Fruit fly (Drosophila melanogaster) whole organism, embryonic: ENCODE measurements around the gene CG43249.

Experiments used
- B-H1 ChIP-seq: fragments of 200-800 bp; sonication (Bioruptor generic); IDR thresholded peaks from 3 replicates; pipeline ENCODE4 v1.3.6; 2022; ENCODE audit warnings: missing biosample characterization, missing genetic modification characterization
- Bgb ChIP-seq: fragments of 200-800 bp; sonication (Bioruptor generic); IDR thresholded peaks from 2 replicates; pipeline ENCODE4 v1.3.6; 2022; ENCODE audit warnings: missing biosample characterization, missing genetic modification characterization; ENCODE audit not compliant: partially characterized antibody
- Blimp-1 ChIP-seq: fragments of 200-800 bp; sonication (Bioruptor generic); optimal IDR thresholded peaks from 3 replicates; lab custom pipeline; 2018; ENCODE audit warnings: missing biosample characterization, missing genetic modification characterization, mild to moderate bottlenecking, moderate library complexity, missing genetic modification reagents
- CG10267 ChIP-seq: fragments of 200-800 bp; sonication (Bioruptor generic); optimal IDR thresholded peaks from 2 replicates; lab custom pipeline; 2018; ENCODE audit warnings: missing biosample characterization, mild to moderate bottlenecking, missing genetic modification characterization, moderate library complexity
- CG11085 ChIP-seq: fragments of 200-800 bp; sonication (Bioruptor generic); IDR thresholded peaks from 2 replicates; pipeline ENCODE4 v1.3.6; 2022; ENCODE audit warnings: missing biosample characterization, missing genetic modification characterization
- CG1233 ChIP-seq: fragments of 200-800 bp; sonication (Bioruptor generic); optimal IDR thresholded peaks from 4 replicates; lab custom pipeline; 2018; ENCODE audit warnings: missing biosample characterization, mild to moderate bottlenecking, missing genetic modification characterization
- CG12659 ChIP-seq: fragments of 200-800 bp; sonication (Bioruptor generic); optimal IDR thresholded peaks from 3 replicates; lab custom pipeline; 2017; ENCODE audit warnings: mild to moderate bottlenecking, missing biosample characterization, missing genetic modification reagents, missing genetic modification characterization
- CG12769 ChIP-seq: fragments of 200-800 bp; sonication (Bioruptor generic); optimal IDR thresholded peaks from 2 replicates; lab custom pipeline; 2019; ENCODE audit warnings: missing biosample characterization, mild to moderate bottlenecking, missing genetic modification characterization, moderate library complexity
- CG14050 ChIP-seq: fragments of 200-800 bp; sonication (Bioruptor generic); IDR thresholded peaks from 3 replicates; pipeline ENCODE4 v1.3.6; 2022; ENCODE audit warnings: missing biosample characterization, missing genetic modification characterization
- CG2889 ChIP-seq: fragments of 200-800 bp; sonication (Bioruptor generic); IDR thresholded peaks from 3 replicates; pipeline ENCODE4 v1.3.6; 2022; ENCODE audit warnings: missing biosample characterization, missing genetic modification characterization
- CG30431 ChIP-seq: fragments of 200-800 bp; sonication (Bioruptor generic); optimal IDR thresholded peaks from 2 replicates; lab custom pipeline; 2017; ENCODE audit warnings: missing biosample characterization, missing genetic modification characterization
- CG31224 ChIP-seq: fragments of 200-800 bp; sonication (Bioruptor generic); IDR thresholded peaks from 2 replicates; pipeline ENCODE4 v1.3.6; 2022; ENCODE audit warnings: missing biosample characterization, missing genetic modification characterization
- CG4707 ChIP-seq: fragments of 200-800 bp; sonication (Bioruptor generic); optimal IDR thresholded peaks from 2 replicates; lab custom pipeline; 2018; ENCODE audit warnings: missing biosample characterization, mild to moderate bottlenecking, missing genetic modification characterization, moderate library complexity
- CG8944 ChIP-seq: fragments of 200-800 bp; sonication (Bioruptor generic); optimal IDR thresholded peaks from 3 replicates; lab custom pipeline; 2016; ENCODE audit warnings: missing biosample characterization, missing genetic modification characterization
- CG9215 ChIP-seq: fragments of 200-800 bp; sonication (Bioruptor generic); IDR thresholded peaks from 2 replicates; pipeline ENCODE4 v1.3.6; 2022; ENCODE audit warnings: missing biosample characterization, missing genetic modification characterization
- Dp ChIP-seq: fragments of 200-800 bp; sonication (Bioruptor generic); optimal IDR thresholded peaks from 2 replicates; lab custom pipeline; 2018; ENCODE audit warnings: missing biosample characterization, mild to moderate bottlenecking, missing genetic modification characterization, moderate library complexity
- Fer1 ChIP-seq: fragments of 200-800 bp; sonication (Bioruptor generic); optimal IDR thresholded peaks from 2 replicates; lab custom pipeline; 2017; ENCODE audit warnings: missing biosample characterization, mild to moderate bottlenecking, missing genetic modification characterization
- Gsc ChIP-seq: fragments of 200-800 bp; sonication (Bioruptor generic); IDR thresholded peaks from 2 replicates; pipeline ENCODE4 v1.3.6; 2022; ENCODE audit warnings: missing biosample characterization, missing genetic modification characterization
- Hmr ChIP-seq: fragments of 200-800 bp; sonication (Bioruptor generic); optimal IDR thresholded peaks from 3 replicates; lab custom pipeline; 2017; ENCODE audit warnings: mild to moderate bottlenecking, missing biosample characterization, missing genetic modification reagents, missing genetic modification characterization
- Hr3 ChIP-seq: fragments of 200-800 bp; sonication (Bioruptor generic); optimal IDR thresholded peaks from 3 replicates; lab custom pipeline; 2016; ENCODE audit warnings: missing biosample characterization, missing genetic modification characterization
- NFAT ChIP-seq: fragments of 200-800 bp; sonication (Bioruptor generic); IDR thresholded peaks from 2 replicates; pipeline ENCODE4 v1.3.6; 2022; ENCODE audit warnings: missing biosample characterization, missing genetic modification characterization
- Pdp1 ChIP-seq, 2 experiments: fragments of 200-800 bp; sonication (Bioruptor generic); optimal IDR thresholded peaks; 3 replicates each; lab custom pipeline; 2016; ENCODE audit warnings: missing biosample characterization in 2 of 2, missing genetic modification characterization in 2 of 2, mild to moderate bottlenecking in 1 of 2, moderate library complexity in 1 of 2
- ash1 ChIP-seq: fragments of 200-800 bp; sonication (Bioruptor generic); optimal IDR thresholded peaks from 2 replicates; lab custom pipeline; 2018; ENCODE audit warnings: missing biosample characterization, mild to moderate bottlenecking, missing genetic modification characterization
- bbx ChIP-seq: fragments of 200-800 bp; sonication (Bioruptor generic); IDR thresholded peaks from 2 replicates; pipeline ENCODE4 v1.3.6; 2022; ENCODE audit warnings: missing biosample characterization, missing genetic modification characterization; ENCODE audit not compliant: partially characterized antibody
- btn ChIP-seq: fragments of 200-800 bp; sonication (Bioruptor generic); optimal IDR thresholded peaks from 2 replicates; lab custom pipeline; 2016; ENCODE audit warnings: missing biosample characterization, missing genetic modification characterization
- chinmo ChIP-seq: fragments of 200-800 bp; sonication (Bioruptor generic); IDR thresholded peaks from 4 replicates; pipeline ENCODE4 v1.3.6; 2022; ENCODE audit warnings: missing biosample characterization, missing genetic modification characterization; ENCODE audit not compliant: partially characterized antibody
- corto ChIP-seq: fragments of 200-800 bp; sonication (Bioruptor generic); optimal IDR thresholded peaks from 2 replicates; lab custom pipeline; 2016; ENCODE audit warnings: missing biosample characterization, mild to moderate bottlenecking, missing genetic modification characterization, moderate library complexity
- croc ChIP-seq: fragments of 200-800 bp; sonication (Bioruptor generic); conservative IDR thresholded peaks from 3 replicates; pipeline ENCODE4 v1.3.6; 2022; ENCODE audit warnings: missing biosample characterization, missing genetic modification characterization
- crp ChIP-seq, 2 experiments: fragments of 200-800 bp; sonication (Bioruptor generic); optimal IDR thresholded peaks; 2 replicates in 1 of 2; 3 replicates in 1 of 2; lab custom pipeline; 2017; ENCODE audit warnings: missing biosample characterization in 2 of 2, missing genetic modification characterization in 2 of 2, mild to moderate bottlenecking in 1 of 2, moderate library complexity in 1 of 2
- dati ChIP-seq: fragments of 200-800 bp; sonication (Bioruptor generic); IDR thresholded peaks from 2 replicates; pipeline ENCODE4 v1.3.6; 2022; ENCODE audit warnings: missing biosample characterization, missing genetic modification characterization
- dmrt11E ChIP-seq: fragments of 200-800 bp; sonication (Bioruptor generic); optimal IDR thresholded peaks from 3 replicates; lab custom pipeline; 2018; ENCODE audit warnings: missing biosample characterization, mild to moderate bottlenecking, missing genetic modification characterization, moderate library complexity
- eyg ChIP-seq: fragments of 200-800 bp; sonication (Bioruptor generic); optimal IDR thresholded peaks from 3 replicates; lab custom pipeline; 2016; ENCODE audit warnings: missing biosample characterization, missing genetic modification characterization
- ftz-f1 ChIP-seq: fragments of 200-800 bp; sonication (Bioruptor generic); optimal IDR thresholded peaks from 2 replicates; lab custom pipeline; 2016; ENCODE audit warnings: missing biosample characterization, missing genetic modification characterization
- gem ChIP-seq: fragments of 200-800 bp; sonication (Bioruptor generic); optimal IDR thresholded peaks from 2 replicates; lab custom pipeline; 2019; ENCODE audit warnings: missing biosample characterization, mild to moderate bottlenecking, missing genetic modification characterization, moderate library complexity
- h ChIP-seq: fragments of >200 bp; optimal IDR thresholded peaks from 2 replicates; lab custom pipeline; 2017
- ham ChIP-seq: fragments of 200-800 bp; sonication (Bioruptor generic); IDR thresholded peaks from 2 replicates; pipeline ENCODE4 v1.3.6; 2022; ENCODE audit warnings: missing biosample characterization, missing genetic modification characterization
- insv ChIP-seq, 2 experiments: fragments of 200-800 bp; sonication (Bioruptor generic); optimal IDR thresholded peaks; 3 replicates each; lab custom pipeline; 2016 to 2018; ENCODE audit warnings: missing biosample characterization in 2 of 2, missing genetic modification characterization in 2 of 2
- klu ChIP-seq: fragments of 200-800 bp; sonication (Bioruptor generic); IDR thresholded peaks from 2 replicates; pipeline ENCODE4 v1.3.6; 2022; ENCODE audit warnings: missing biosample characterization, missing genetic modification characterization
- knrl ChIP-seq: fragments of 200-800 bp; sonication (Bioruptor generic); IDR thresholded peaks from 3 replicates; pipeline ENCODE4 v1.3.6; 2022; ENCODE audit warnings: missing biosample characterization, missing genetic modification characterization; ENCODE audit not compliant: partially characterized antibody
- mld ChIP-seq: fragments of 200-800 bp; sonication (Bioruptor generic); IDR thresholded peaks from 3 replicates; pipeline ENCODE4 v1.3.6; 2022; ENCODE audit warnings: missing biosample characterization, missing genetic modification characterization; ENCODE audit not compliant: partially characterized antibody
- nom ChIP-seq: fragments of 200-800 bp; sonication (Bioruptor generic); optimal IDR thresholded peaks from 2 replicates; lab custom pipeline; 2017; ENCODE audit warnings: missing biosample characterization, missing genetic modification characterization, mild to moderate bottlenecking, moderate library complexity, missing genetic modification reagents
- oc ChIP-seq: fragments of 200-800 bp; sonication (Bioruptor generic); optimal IDR thresholded peaks from 2 replicates; lab custom pipeline; 2018; ENCODE audit warnings: missing biosample characterization, mild to moderate bottlenecking, missing genetic modification characterization, moderate library complexity
- onecut ChIP-seq: fragments of 200-800 bp; sonication (Bioruptor generic); IDR thresholded peaks from 2 replicates; pipeline ENCODE4 v1.3.6; 2022; ENCODE audit warnings: missing biosample characterization, missing genetic modification characterization
- psq ChIP-seq: fragments of 200-800 bp; sonication (Bioruptor generic); optimal IDR thresholded peaks from 2 replicates; lab custom pipeline; 2017; ENCODE audit warnings: missing biosample characterization, missing genetic modification characterization
- sens ChIP-seq: fragments of 200-800 bp; sonication (Bioruptor generic); peaks from one replicate; lab custom pipeline; 2016; ENCODE audit warnings: missing biosample characterization, missing genetic modification characterization
- trem ChIP-seq: fragments of 200-800 bp; optimal IDR thresholded peaks from 3 replicates; lab custom pipeline; 2019; ENCODE audit warnings: missing biosample characterization, mild to moderate bottlenecking, missing genetic modification characterization, moderate library complexity
- usp ChIP-seq: fragments of >200 bp; optimal IDR thresholded peaks from 2 replicates; lab custom pipeline; 2017; ENCODE audit warnings: missing biosample characterization, missing genetic modification characterization
- zen ChIP-seq: fragments of 200-800 bp; sonication (Bioruptor generic); optimal IDR thresholded peaks from 3 replicates; lab custom pipeline; 2018; ENCODE audit warnings: missing biosample characterization, mild to moderate bottlenecking, missing genetic modification characterization, moderate library complexity

CG43249 gene

dm6 chr3L:16339873-16340272 lies 35.8 kb downstream of the CG43249 start:
- TF ChIP-seq zen (tag; lab: Kevin White, UChicago) (no peak), Blimp-1 (peak; percentile 98), klu (GFP tag; lab: Robert Waterston, UW) (no peak), eyg (no peak), oc (tag; lab: Kevin White, UChicago) (peak; percentile 16)

dm6 chr3L:16346023-16346422 lies 41.9 kb downstream of the CG43249 start, which contains the start of gene CG33257:
TSS of gene CG33257 (plus strand) at chr3L:16346323.
- TF ChIP-seq CG30431 (GFP tag; lab: Kevin White, UChicago) (no peak), B-H1 (GFP tag; lab: Robert Waterston, UW) (no peak), ham (GFP tag; lab: Robert Waterston, UW) (no peak), CG2889 (GFP tag; lab: Robert Waterston, UW) (no peak), CG12769 (tag; lab: Kevin White, UChicago) (no peak)

dm6 chr3L:16347914-16348313 lies 43.8 kb downstream of the CG43249 start, which contains the start of gene mRpS34:
TSS of gene mRpS34 (plus strand) at chr3L:16348074.
- TF ChIP-seq crp (GFP tag; optimal IDR thresholded peaks at IDR 0.05; lab: Kevin White, UChicago) (peak; percentile 31 to 87), mld (no peak), dati (GFP tag; lab: Robert Waterston, UW) (no peak), CG31224 (GFP tag; lab: Robert Waterston, UW) (no peak), CG14050 (GFP tag; lab: Robert Waterston, UW) (no peak), sens (GFP tag; lab: Kevin White, UChicago) (no peak), Hmr (GFP tag; lab: Kevin White, UChicago) (no peak), h (no peak), Pdp1 (GFP tag; optimal IDR thresholded peaks at IDR 0.05; lab: Kevin White, UChicago) (peak in 1 of 2 experiments; percentile 85), insv (GFP tag; optimal IDR thresholded peaks at IDR 0.05; lab: Kevin White, UChicago) (no peak), Gsc (no peak), croc (GFP tag; lab: Robert Waterston, UW) (no peak), corto (GFP tag; lab: Kevin White, UChicago) (no peak), CG4707 (GFP tag; lab: Kevin White, UChicago) (no peak), Dp (GFP tag; lab: Kevin White, UChicago) (peak; percentile 66), chinmo (GFP tag; lab: Robert Waterston, UW) (0 out of 4 replicates have a peak, but pooled peaks have one; percentile 27), ash1 (GFP tag; lab: Kevin White, UChicago) (no peak), bbx (GFP tag; lab: Robert Waterston, UW) (peak; percentile 19; the same call in 1 of the 2 replicates), NFAT (no peak), CG8944 (GFP tag; lab: Kevin White, UChicago) (no peak), nom (GFP tag; lab: Kevin White, UChicago) (no peak), CG1233 (no peak), onecut (no peak), Hr3 (GFP tag; lab: Kevin White, UChicago) (no peak), Fer1 (no peak), CG9215 (GFP tag; lab: Robert Waterston, UW) (peak; percentile 90), ftz-f1 (GFP tag; lab: Kevin White, UChicago) (no peak), psq (no peak), CG12659 (GFP tag; lab: Kevin White, UChicago) (no peak), Bgb (GFP tag; lab: Robert Waterston, UW) (no peak), gem (tag; lab: Kevin White, UChicago) (no peak), CG11085 (GFP tag; lab: Robert Waterston, UW) (no peak), CG10267 (no peak), usp (GFP tag; lab: Kevin White, UChicago) (no peak), dmrt11E (tag; lab: Kevin White, UChicago) (no peak), knrl (no peak), trem (tag; lab: Kevin White, UChicago) (peak; percentile 63), btn (GFP tag; lab: Kevin White, UChicago) (no peak)
